Worm (Caenorhabditis elegans): Measurements from ENCODE around the gene nlp-46.

The nlp-46 gene

DNA sequence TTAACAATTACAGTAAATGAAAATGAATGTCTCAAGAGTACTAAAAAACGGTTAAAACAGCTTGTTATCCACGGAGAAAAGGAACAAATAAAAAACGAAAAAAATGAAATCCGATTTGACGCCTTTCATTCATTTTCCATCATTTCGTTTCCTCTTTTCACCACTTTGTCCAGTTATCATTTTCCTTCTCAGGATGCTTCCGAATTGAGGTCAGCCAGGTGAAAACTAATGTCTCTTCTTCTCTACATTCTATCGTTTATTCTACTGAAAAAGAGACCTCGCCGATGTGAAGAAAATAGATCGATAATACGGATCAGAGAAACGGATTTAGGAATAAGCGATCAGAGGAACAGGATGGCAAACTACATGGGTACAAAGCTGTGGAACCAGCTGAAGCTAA, 20.0 kb upstream of the nlp-46 start:
- TF ChIP-seq nhr-23 (tag; optimal IDR thresholded peaks at IDR 0.05) (peak; percentile 50), tbx-2 (tag; optimal IDR thresholded peaks at IDR 0.05) (no peak), elt-2 (tag; optimal IDR thresholded peaks at IDR 0.05) (no peak)

DNA sequence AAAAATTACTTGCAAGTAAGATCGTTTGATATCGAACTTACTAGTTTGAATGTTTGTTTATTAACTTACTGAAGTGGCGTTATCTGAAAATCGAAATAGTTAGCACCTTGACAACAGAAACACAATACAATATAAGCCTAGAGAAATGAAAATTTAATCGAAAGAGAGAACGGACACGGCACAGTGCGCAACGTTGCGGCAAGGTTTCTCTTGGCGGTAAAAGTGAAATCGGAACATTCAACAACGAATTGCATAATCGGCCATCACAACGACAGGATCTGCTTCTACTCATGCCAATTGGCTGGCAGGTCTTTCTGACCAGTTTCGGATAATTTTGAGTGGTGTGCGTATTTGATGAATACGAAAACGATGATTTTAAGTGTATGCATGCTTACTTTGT, 19.4 kb upstream of the nlp-46 start, which contains the start of gene dyf-4:
Gene dyf-4 (minus strand): TSS at position 213 of the 400 bp plus-strand sequence.
- TF ChIP-seq ceh-9 (tag; optimal IDR thresholded peaks at IDR 0.05) (no peak), skn-1 (tag; optimal IDR thresholded peaks at IDR 0.05) (no peak), nhr-25 (tag; optimal IDR thresholded peaks at IDR 0.05) (peak; percentile 27), tbx-2 (tag; optimal IDR thresholded peaks at IDR 0.05) (no peak)

ce11 chrV:12523356-12523755, 17.3 kb upstream of the nlp-46 start:
- no peak for TF ChIP-seq elt-3 (tag; optimal IDR thresholded peaks at IDR 0.05)
- TF ChIP-seq unc-62 (GFP tag; optimal IDR thresholded peaks at IDR 0.05): no peak
- peak; percentile 59 for TF ChIP-seq lin-39 (tag; optimal IDR thresholded peaks at IDR 0.05)

- peak; percentile 4 for TF ChIP-seq ama-1 (optimal IDR thresholded peaks at IDR 0.05)
- TF ChIP-seq ceh-82 (tag; optimal IDR thresholded peaks at IDR 0.05): no peak
- TF ChIP-seq lin-39 (tag; optimal IDR thresholded peaks at IDR 0.05): peak; percentile 47
- peak; percentile 22 for TF ChIP-seq nfya-1 (tag; optimal IDR thresholded peaks at IDR 0.05; ENCODE audit: insufficient read depth)
- peak; percentile 93 for TF ChIP-seq egl-5 (tag; optimal IDR thresholded peaks at IDR 0.05)
These were observed 12.7 kb upstream of the nlp-46 start for ce11 chrV:12518770-12519169.

DNA sequence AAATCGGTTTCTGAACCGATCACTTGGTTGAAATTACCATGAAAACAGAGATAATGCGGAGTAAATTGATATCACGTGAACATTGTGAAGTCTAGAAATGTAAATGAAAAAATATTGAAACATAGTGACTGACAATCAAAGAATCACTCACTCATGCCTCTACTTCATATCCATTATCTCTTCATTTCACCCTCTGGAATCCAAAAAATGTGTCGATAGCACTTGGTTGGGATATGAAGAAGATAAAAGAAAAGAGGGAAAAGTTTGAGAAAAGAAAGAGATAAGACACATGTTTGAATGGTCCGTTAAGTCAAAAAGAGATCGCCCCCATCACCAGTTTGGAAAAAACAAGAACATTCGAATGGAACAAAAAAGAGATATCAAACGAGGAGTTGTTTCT, 11.7 kb upstream of the nlp-46 start:
- no peak for TF ChIP-seq aly-2 (tag; optimal IDR thresholded peaks at IDR 0.05)
- TF ChIP-seq lin-39 (tag; optimal IDR thresholded peaks at IDR 0.05): no peak
- peak; percentile 20 for TF ChIP-seq nfya-1 (tag; optimal IDR thresholded peaks at IDR 0.05; ENCODE audit: insufficient read depth)

ce11 chrV:12517148-12517547, 11.1 kb upstream of the nlp-46 start, which contains the start of gene cal-1:
Gene cal-1, minus strand, starts transcription at chrV:12517248.
- TF ChIP-seq fos-1 (tag; optimal IDR thresholded peaks at IDR 0.05): no peak
- TF ChIP-seq zag-1 (tag; optimal IDR thresholded peaks at IDR 0.05): no peak
- no peak for TF ChIP-seq aly-2 (tag; optimal IDR thresholded peaks at IDR 0.05)
- no peak for TF ChIP-seq nhr-28 (tag; optimal IDR thresholded peaks at IDR 0.05)
- TF ChIP-seq lin-39 (tag; optimal IDR thresholded peaks at IDR 0.05): no peak
- no peak for TF ChIP-seq nhr-237 (tag; optimal IDR thresholded peaks at IDR 0.05)
- no peak for TF ChIP-seq pqm-1 (tag; optimal IDR thresholded peaks at IDR 0.05)
- TF ChIP-seq sea-2 (GFP tag; optimal IDR thresholded peaks at IDR 0.05): no peak
- no peak for TF ChIP-seq nhr-23 (tag; optimal IDR thresholded peaks at IDR 0.05)
- no peak for TF ChIP-seq nhr-43 (tag; optimal IDR thresholded peaks at IDR 0.05; ENCODE audit: poor library complexity, severe bottlenecking)
- TF ChIP-seq elt-1 (tag; optimal IDR thresholded peaks at IDR 0.05): no peak
- no peak for TF ChIP-seq ztf-11 (tag; optimal IDR thresholded peaks at IDR 0.05)
- TF ChIP-seq tbx-2 (tag; optimal IDR thresholded peaks at IDR 0.05): no peak

- TF ChIP-seq nhr-237 (tag; optimal IDR thresholded peaks at IDR 0.05): no peak
- peak; percentile 29 for TF ChIP-seq nhr-43 (tag; optimal IDR thresholded peaks at IDR 0.05; ENCODE audit: poor library complexity, severe bottlenecking)
- TF ChIP-seq ceh-16 (tag; optimal IDR thresholded peaks at IDR 0.05): no peak
- TF ChIP-seq elt-2 (tag; optimal IDR thresholded peaks at IDR 0.05): peak; percentile 57
These were observed 7.8 kb upstream of the nlp-46 start for ce11 chrV:12513900-12514299.

DNA sequence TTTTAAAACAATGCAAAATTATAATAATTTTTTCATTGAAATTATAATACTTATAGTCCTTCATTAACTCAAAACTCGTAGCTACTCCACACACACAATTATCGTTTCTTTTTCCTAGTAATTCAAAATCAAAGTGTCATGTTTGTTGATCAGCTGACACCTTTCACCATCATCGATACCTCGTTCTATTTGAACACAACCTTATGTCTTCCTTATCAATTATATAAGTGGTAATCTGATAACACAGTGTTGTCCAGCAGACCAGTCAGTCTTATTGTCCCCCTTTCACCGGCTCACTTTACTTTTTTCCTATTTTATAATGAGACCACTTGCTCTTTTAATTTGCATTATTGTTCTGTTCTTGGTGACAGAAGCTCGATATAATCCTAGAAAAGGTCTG, 6.7 kb upstream of the nlp-46 start, which contains the start of the genes T28H10.2 and lgmn-1:
Gene T28H10.2 (minus strand): TSS at position 177 of the 400 bp plus-strand sequence.
Gene lgmn-1 (plus strand): TSS at position 284 of the 400 bp plus-strand sequence.
- TF ChIP-seq nhr-11 (tag; optimal IDR thresholded peaks at IDR 0.05): no peak
- no peak for TF ChIP-seq lin-39 (tag; optimal IDR thresholded peaks at IDR 0.05)
- peak; percentile 84 for TF ChIP-seq pqm-1 (tag; optimal IDR thresholded peaks at IDR 0.05)
- TF ChIP-seq eor-1 (tag; optimal IDR thresholded peaks at IDR 0.05): no peak
- no peak for TF ChIP-seq skn-1 (tag; optimal IDR thresholded peaks at IDR 0.05)
- no peak for TF ChIP-seq nhr-23 (tag; optimal IDR thresholded peaks at IDR 0.05)
- TF ChIP-seq nhr-12 (tag; optimal IDR thresholded peaks at IDR 0.05): no peak
- no peak for TF ChIP-seq nhr-25 (tag; optimal IDR thresholded peaks at IDR 0.05)
- no peak for TF ChIP-seq elt-3 (tag; optimal IDR thresholded peaks at IDR 0.05)
- peak; percentile 53 for TF ChIP-seq pha-4 (tag; optimal IDR thresholded peaks at IDR 0.05)
- no peak for TF ChIP-seq fkh-10 (GFP tag; optimal IDR thresholded peaks at IDR 0.05)
- TF ChIP-seq elt-2 (tag; optimal IDR thresholded peaks at IDR 0.05): peak; percentile 86
- TF ChIP-seq ceh-82 (tag; optimal IDR thresholded peaks at IDR 0.05): no peak
- no peak for TF ChIP-seq tbx-2 (tag; optimal IDR thresholded peaks at IDR 0.05)
- peak; percentile 1 for TF ChIP-seq snpc-4 (tag; optimal IDR thresholded peaks at IDR 0.05)
- TF ChIP-seq nhr-28 (tag; optimal IDR thresholded peaks at IDR 0.05): no peak
- TF ChIP-seq ama-1 (optimal IDR thresholded peaks at IDR 0.05): no peak
- no peak for TF ChIP-seq fkh-2 (tag; optimal IDR thresholded peaks at IDR 0.05)
- peak; percentile 31 for TF ChIP-seq jun-1 (tag; optimal IDR thresholded peaks at IDR 0.05)
- no peak for TF ChIP-seq elt-1 (tag; optimal IDR thresholded peaks at IDR 0.05)

All from whole organism, L3 larva.